Worm (Caenorhabditis elegans): ENCODE measurements around the gene panl-3.

panl-3 gene

ce11 chrIII:9827163-9827951 is 8.5 kb downstream of the panl-3 start, which contains the start of the genes ZK632.10 and ZK632.11:
Gene ZK632.10 (minus strand): TSS chrIII:9827722.
Gene ZK632.11 (plus strand): TSS chrIII:9827915.
- TF ChIP-seq fkh-2 (tag; optimal IDR thresholded peaks at IDR 0.05) (no peak), skn-1 (tag; optimal IDR thresholded peaks at IDR 0.05) (peak; percentile 13), snpc-4 (tag; optimal IDR thresholded peaks at IDR 0.05) (peak; percentile 45), fos-1 (tag; optimal IDR thresholded peaks at IDR 0.05) (no peak), elt-2 (tag; optimal IDR thresholded peaks at IDR 0.05) (peak; percentile 23), pqm-1 (tag; optimal IDR thresholded peaks at IDR 0.05) (peak; percentile 11), unc-39 (tag; optimal IDR thresholded peaks at IDR 0.05) (no peak), lin-15B (tag; optimal IDR thresholded peaks at IDR 0.05) (peak; percentile 57), nhr-23 (tag; optimal IDR thresholded peaks at IDR 0.05) (peak; percentile 34), lin-39 (tag; optimal IDR thresholded peaks at IDR 0.05) (peak; percentile 15), ceh-28 (tag; optimal IDR thresholded peaks at IDR 0.05) (peak; percentile 50), nfya-1 (tag; optimal IDR thresholded peaks at IDR 0.05; ENCODE audit: insufficient read depth) (peak; percentile 91), nhr-67 (tag; optimal IDR thresholded peaks at IDR 0.05) (no peak), pha-4 (tag; optimal IDR thresholded peaks at IDR 0.05) (peak; percentile 99), hmg-11 (tag; optimal IDR thresholded peaks at IDR 0.05) (peak; percentile 41), ceh-16 (tag; optimal IDR thresholded peaks at IDR 0.05) (no peak), egl-5 (tag; optimal IDR thresholded peaks at IDR 0.05) (peak; percentile 1)

ce11 chrIII:9830502-9830901 is 11.6 kb downstream of the panl-3 start, which contains the start of gene ZK632.12:
Gene ZK632.12 (plus strand): TSS chrIII:9830802.
- TF ChIP-seq pha-4 (tag; optimal IDR thresholded peaks at IDR 0.05) (peak; percentile 39), R02D3.7 (tag; optimal IDR thresholded peaks at IDR 0.05) (no peak)

- no peak for TF ChIP-seq nhr-77 (tag; optimal IDR thresholded peaks at IDR 0.05)
- TF ChIP-seq pqm-1 (tag; optimal IDR thresholded peaks at IDR 0.05): no peak
- TF ChIP-seq zag-1 (tag; optimal IDR thresholded peaks at IDR 0.05): no peak
- no peak for TF ChIP-seq elt-3 (tag; optimal IDR thresholded peaks at IDR 0.05)
- no peak for TF ChIP-seq egl-27 (tag; optimal IDR thresholded peaks at IDR 0.05)
- TF ChIP-seq elt-1 (tag; optimal IDR thresholded peaks at IDR 0.05): no peak
- no peak for TF ChIP-seq jun-1 (tag; optimal IDR thresholded peaks at IDR 0.05)
- TF ChIP-seq nhr-67 (tag; optimal IDR thresholded peaks at IDR 0.05): no peak
- no peak for TF ChIP-seq pha-4 (tag; optimal IDR thresholded peaks at IDR 0.05)
- TF ChIP-seq ztf-4 (tag; optimal IDR thresholded peaks at IDR 0.05): no peak
- TF ChIP-seq fos-1 (tag; optimal IDR thresholded peaks at IDR 0.05): no peak
These were observed 13.7 kb downstream of the panl-3 start for ce11 chrIII:9832569-9832968.

- no peak for TF ChIP-seq eor-1 (tag; optimal IDR thresholded peaks at IDR 0.05)
- no peak for TF ChIP-seq lsy-12 (tag; optimal IDR thresholded peaks at IDR 0.05)
- TF ChIP-seq ztf-11 (tag; optimal IDR thresholded peaks at IDR 0.05): no peak
- TF ChIP-seq ceh-9 (tag; optimal IDR thresholded peaks at IDR 0.05): no peak
- no peak for TF ChIP-seq skn-1 (tag; optimal IDR thresholded peaks at IDR 0.05)
- TF ChIP-seq lin-15B (tag; optimal IDR thresholded peaks at IDR 0.05): no peak
- TF ChIP-seq ama-1 (optimal IDR thresholded peaks at IDR 0.05): no peak
These were observed 16.0 kb downstream of the panl-3 start, which contains the start of gene K11H3.8 for ce11 chrIII:9834888-9835287. Gene K11H3.8 (plus strand): TSS chrIII:9835188.

- TF ChIP-seq mdl-1 (tag; optimal IDR thresholded peaks at IDR 0.05): no peak
- no peak for TF ChIP-seq elt-2 (tag; optimal IDR thresholded peaks at IDR 0.05)
- no peak for TF ChIP-seq nhr-28 (tag; optimal IDR thresholded peaks at IDR 0.05)
- no peak for TF ChIP-seq unc-62 (GFP tag; optimal IDR thresholded peaks at IDR 0.05)
- TF ChIP-seq ceh-16 (tag; optimal IDR thresholded peaks at IDR 0.05): no peak
- TF ChIP-seq ceh-28 (tag; optimal IDR thresholded peaks at IDR 0.05): no peak
- no peak for TF ChIP-seq R02D3.7 (tag; optimal IDR thresholded peaks at IDR 0.05)
- no peak for TF ChIP-seq fos-1 (tag; optimal IDR thresholded peaks at IDR 0.05)
- TF ChIP-seq aly-2 (tag; optimal IDR thresholded peaks at IDR 0.05): no peak
- no peak for TF ChIP-seq zag-1 (tag; optimal IDR thresholded peaks at IDR 0.05)
- TF ChIP-seq nhr-23 (tag; optimal IDR thresholded peaks at IDR 0.05): no peak
- TF ChIP-seq egl-27 (tag; optimal IDR thresholded peaks at IDR 0.05): no peak
- no peak for TF ChIP-seq nhr-25 (tag; optimal IDR thresholded peaks at IDR 0.05)
- no peak for TF ChIP-seq ZK546.5 (tag; optimal IDR thresholded peaks at IDR 0.05)
- no peak for TF ChIP-seq nhr-12 (tag; optimal IDR thresholded peaks at IDR 0.05)
- no peak for TF ChIP-seq egl-5 (tag; optimal IDR thresholded peaks at IDR 0.05)
- no peak for TF ChIP-seq tbx-2 (tag; optimal IDR thresholded peaks at IDR 0.05)
- TF ChIP-seq pqm-1 (tag; optimal IDR thresholded peaks at IDR 0.05): no peak
- no peak for TF ChIP-seq lsy-12 (tag; optimal IDR thresholded peaks at IDR 0.05)
- no peak for TF ChIP-seq ztf-4 (tag; optimal IDR thresholded peaks at IDR 0.05)
These were observed 24.9 kb downstream of the panl-3 start, which contains the start of gene K11H3.5 for ce11 chrIII:9843715-9844114. Gene K11H3.5 (plus strand): TSS chrIII:9843768.

All from whole organism, L3 larva.